Worm (Caenorhabditis elegans) whole organism, L2 larva: ENCODE results near the gene B0457.4.

Experiments used
- alr-1 ChIP-seq: fragments of 150-350 bp; optimal IDR thresholded peaks from 2 replicates; lab custom pipeline; 2014; ENCODE audit warnings: missing biosample characterization, missing genetic modification characterization
- nhr-237 ChIP-seq: fragments of 150-350 bp; optimal IDR thresholded peaks from 2 replicates; lab custom pipeline; 2014; ENCODE audit warnings: missing biosample characterization, missing genetic modification characterization

- TF ChIP-seq alr-1: no peak
- no peak for TF ChIP-seq nhr-237 (tag; lab: Kevin White, UChicago)
Measured at ce11 chrII:8920955-8921354, 9.1 kb upstream of the B0457.4 start.
